Fruit fly (Drosophila melanogaster) Kc167 (cell line): Measurements from ENCODE around the gene Lrch.

Source experiments
- Myc ChIP-seq: fragments of >200 bp; optimal IDR thresholded peaks from 2 replicates; lab custom pipeline; 2017; ENCODE audit warnings: missing external identifiers
- Sin3A ChIP-seq: fragments of >200 bp; optimal IDR thresholded peaks from 2 replicates; lab custom pipeline; 2018; ENCODE audit warnings: missing external identifiers
- h ChIP-seq: fragments of >200 bp; optimal IDR thresholded peaks from 3 replicates; lab custom pipeline; 2018; ENCODE audit warnings: missing external identifiers
- insv ChIP-seq: fragments of >200 bp; optimal IDR thresholded peaks from 3 replicates; lab custom pipeline; 2018; ENCODE audit warnings: missing external identifiers
- psq ChIP-seq: fragments of >200 bp; optimal IDR thresholded peaks from 2 replicates; lab custom pipeline; 2017; ENCODE audit warnings: missing external identifiers
- ttk ChIP-seq: sonication (Bioruptor generic); optimal IDR thresholded peaks from 2 replicates; lab custom pipeline; 2017; ENCODE audit warnings: missing external identifiers

Lrch gene

dm6 chr2L:17420419-17420818 lies 36.5 kb upstream of the Lrch start:
- TF ChIP-seq insv = no peak

- TF ChIP-seq insv (no peak), h (no peak), Myc (lab: Kevin White, UChicago) (no peak), psq (no peak), ttk (lab: Kevin White, UChicago) (no peak), Sin3A (lab: Kevin White, UChicago) (no peak)
Measured at dm6 chr2L:17412533-17412932, 28.6 kb upstream of the Lrch start, which contains the start of gene Rsph9. Gene Rsph9 (minus strand): TSS chr2L:17412633.

- TF ChIP-seq ttk (lab: Kevin White, UChicago) (no peak), Sin3A (lab: Kevin White, UChicago) (no peak), insv (no peak), h (no peak), Myc (lab: Kevin White, UChicago) (no peak), psq (no peak)
Measured at dm6 chr2L:17410358-17410757, 26.4 kb upstream of the Lrch start, which contains the start of the genes Polr2J and CG15141. Gene Polr2J (minus strand): TSS chr2L:17410406. Gene CG15141 (plus strand): TSS chr2L:17410641.

- TF ChIP-seq psq (no peak), Myc (lab: Kevin White, UChicago) (no peak)
Measured at dm6 chr2L:17402493-17402892, 18.6 kb upstream of the Lrch start.

dm6 chr2L:17397372-17397771 lies 13.5 kb upstream of the Lrch start:
- TF ChIP-seq Sin3A (lab: Kevin White, UChicago) (no peak), h (no peak), ttk (lab: Kevin White, UChicago) (no peak), psq (no peak), Myc (lab: Kevin White, UChicago) (no peak), insv (no peak)

dm6 chr2L:17394939-17395338 lies 11.0 kb upstream of the Lrch start:
- TF ChIP-seq insv (no peak), h (no peak), ttk (lab: Kevin White, UChicago) (no peak), psq (no peak), Sin3A (lab: Kevin White, UChicago) (no peak), Myc (lab: Kevin White, UChicago) (no peak)

- TF ChIP-seq insv (no peak), ttk (lab: Kevin White, UChicago) (no peak), Myc (lab: Kevin White, UChicago) (no peak), h (no peak), Sin3A (lab: Kevin White, UChicago) (no peak), psq (no peak)
Measured at dm6 chr2L:17390782-17391181, 6.9 kb upstream of the Lrch start.

dm6 chr2L:17389104-17389503 lies 5.2 kb upstream of the Lrch start:
- no peak for TF ChIP-seq ttk (lab: Kevin White, UChicago)
- no peak for TF ChIP-seq Sin3A (lab: Kevin White, UChicago)
- no peak for TF ChIP-seq Myc (lab: Kevin White, UChicago)
- TF ChIP-seq h = no peak
- TF ChIP-seq psq = no peak
- TF ChIP-seq insv = no peak

dm6 chr2L:17387735-17388367 lies 3.9 kb upstream of the Lrch start:
- no peak for TF ChIP-seq Sin3A (lab: Kevin White, UChicago)
- TF ChIP-seq psq = no peak
- TF ChIP-seq ttk (lab: Kevin White, UChicago) = no peak

- TF ChIP-seq Sin3A (lab: Kevin White, UChicago) = no peak
- TF ChIP-seq h = no peak
- no peak for TF ChIP-seq psq
- TF ChIP-seq insv = no peak
Measured at dm6 chr2L:17385221-17385529, 1.3 kb upstream of the Lrch start.

dm6 chr2L:17384331-17385220 lies 661 bp upstream of the Lrch start, which contains the start of gene CLIP-190:
Gene CLIP-190 (plus strand): TSS chr2L:17384700.
- TF ChIP-seq Sin3A (lab: Kevin White, UChicago) (no peak), Myc (lab: Kevin White, UChicago) (no peak), h (no peak), ttk (lab: Kevin White, UChicago) (no peak), psq (no peak), insv (no peak)

dm6 chr2L:17382783-17383182 lies 1.1 kb downstream of the Lrch start:
- TF ChIP-seq psq (no peak), h (no peak), Sin3A (lab: Kevin White, UChicago) (no peak), ttk (lab: Kevin White, UChicago) (no peak), insv (no peak), Myc (lab: Kevin White, UChicago) (no peak)

dm6 chr2L:17382318-17382717 lies 1.6 kb downstream of the Lrch start:
- TF ChIP-seq ttk (lab: Kevin White, UChicago) (no peak), insv (no peak), Myc (lab: Kevin White, UChicago) (no peak), h (no peak), Sin3A (lab: Kevin White, UChicago) (no peak), psq (no peak)
